Worm (Caenorhabditis elegans): ENCODE measurements around the gene str-5.
"Not testable (repeated sequence)": the region's sequence is repeated elsewhere in the genome, so short reads cannot be mapped to it uniquely, and the experiment has no call there.

str-5 gene

ce11 chrV:15748343-15748742, 4.7 kb upstream of the str-5 start, which contains the start of gene T23D5.8:
Gene T23D5.8 (minus strand): TSS chrV:15748443.
- not testable (repeated sequence) for TF ChIP-seq fos-1, ceh-82, R02D3.7 (tag; optimal IDR thresholded peaks at IDR 0.05)

ce11 chrV:15750130-15750529, 2.9 kb upstream of the str-5 start, which contains the start of gene str-6:
Gene str-6 (minus strand): TSS chrV:15750230.
- TF ChIP-seq aly-2 (tag; optimal IDR thresholded peaks at IDR 0.05): no peak
- TF ChIP-seq elt-3 (tag; optimal IDR thresholded peaks at IDR 0.05): no peak
- TF ChIP-seq nhr-11 (tag; optimal IDR thresholded peaks at IDR 0.05): no peak
- TF ChIP-seq ceh-82 (tag; optimal IDR thresholded peaks at IDR 0.05): no peak
- no peak for TF ChIP-seq alr-1 (tag; optimal IDR thresholded peaks at IDR 0.05)
- TF ChIP-seq lin-39 (tag; optimal IDR thresholded peaks at IDR 0.05): no peak
- TF ChIP-seq nhr-6 (tag; optimal IDR thresholded peaks at IDR 0.05): no peak
- no peak for TF ChIP-seq nhr-237 (tag; optimal IDR thresholded peaks at IDR 0.05)
- TF ChIP-seq peb-1 (tag; optimal IDR thresholded peaks at IDR 0.05): no peak
- TF ChIP-seq nhr-10 (tag; optimal IDR thresholded peaks at IDR 0.05): no peak
- no peak for TF ChIP-seq ZK546.5 (tag; optimal IDR thresholded peaks at IDR 0.05)
- TF ChIP-seq nhr-129 (tag; optimal IDR thresholded peaks at IDR 0.05): no peak
- TF ChIP-seq mab-5 (tag; optimal IDR thresholded peaks at IDR 0.05): no peak
- TF ChIP-seq Y55F3AM.14 (GFP tag; optimal IDR thresholded peaks at IDR 0.05): no peak

DNA sequence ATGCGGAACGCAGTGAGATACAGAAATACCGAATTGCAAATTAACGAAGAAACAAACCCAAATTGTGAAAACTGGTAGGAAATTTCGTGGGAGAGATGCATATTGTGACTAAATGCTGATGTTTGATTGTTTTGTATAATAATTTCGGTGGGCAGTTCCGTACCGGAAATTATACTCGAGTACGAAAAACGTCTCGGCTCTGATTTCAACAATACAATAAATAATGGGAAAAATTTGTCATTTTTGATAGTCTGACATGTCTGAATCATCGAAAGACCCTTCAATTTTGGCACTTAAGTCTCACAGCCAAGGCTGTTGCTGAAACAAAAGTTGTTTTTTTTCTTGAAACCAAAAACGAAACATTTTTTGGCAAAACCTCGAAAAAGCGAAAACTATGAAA, 992 bp upstream of the str-5 start, which contains the start of gene str-43:
Gene str-43, minus strand, starts transcription at position 101 of the 400 bp plus-strand sequence.
- TF ChIP-seq nhr-23 (tag; optimal IDR thresholded peaks at IDR 0.05) (no peak), ZK546.5 (tag; optimal IDR thresholded peaks at IDR 0.05) (no peak), nhr-6 (tag; optimal IDR thresholded peaks at IDR 0.05) (no peak), nhr-129 (tag; optimal IDR thresholded peaks at IDR 0.05) (no peak), elt-3 (tag; optimal IDR thresholded peaks at IDR 0.05) (no peak), ztf-11 (tag; optimal IDR thresholded peaks at IDR 0.05) (no peak), skn-1 (tag; optimal IDR thresholded peaks at IDR 0.05) (no peak), Y55F3AM.14 (GFP tag; optimal IDR thresholded peaks at IDR 0.05) (no peak), elt-1 (tag; optimal IDR thresholded peaks at IDR 0.05) (no peak), F13H6.1 (tag; optimal IDR thresholded peaks at IDR 0.05) (no peak), nhr-12 (tag; optimal IDR thresholded peaks at IDR 0.05) (no peak), nhr-237 (tag; optimal IDR thresholded peaks at IDR 0.05) (no peak), alr-1 (tag; optimal IDR thresholded peaks at IDR 0.05) (no peak)

DNA sequence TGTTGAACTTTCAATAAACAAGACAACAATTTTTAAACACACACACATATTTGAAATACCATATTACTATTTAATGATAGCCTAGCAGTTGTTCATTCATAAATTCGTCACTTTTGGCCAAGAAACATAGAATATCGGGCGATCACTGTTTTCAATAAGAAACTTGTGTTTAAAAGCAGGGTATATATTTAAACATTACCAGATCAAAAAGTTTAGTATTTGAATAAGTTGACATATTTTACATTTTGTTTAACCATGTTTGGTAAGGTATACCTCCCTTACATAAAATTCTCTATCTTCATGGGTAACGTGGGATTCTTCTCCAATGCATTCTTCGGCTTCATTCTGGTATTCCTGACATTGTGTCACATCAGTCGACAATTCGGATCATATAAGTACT, 1.7 kb downstream of the str-5 start, which contains the start of gene str-8:
Gene str-8, plus strand, starts transcription at position 301 of the 400 bp plus-strand sequence.
- TF ChIP-seq fos-1 (tag; optimal IDR thresholded peaks at IDR 0.05); nhr-21 (tag; optimal IDR thresholded peaks at IDR 0.05); Y55F3AM.14 (GFP tag; optimal IDR thresholded peaks at IDR 0.05): not testable (repeated sequence)

- TF ChIP-seq nhr-23 (tag; optimal IDR thresholded peaks at IDR 0.05): no peak
- TF ChIP-seq Y55F3AM.14 (GFP tag; optimal IDR thresholded peaks at IDR 0.05): no peak
- no peak for TF ChIP-seq lsy-2 (tag; optimal IDR thresholded peaks at IDR 0.05)
- TF ChIP-seq zag-1 (tag; optimal IDR thresholded peaks at IDR 0.05): no peak
- TF ChIP-seq ceh-82 (tag; optimal IDR thresholded peaks at IDR 0.05): no peak
- TF ChIP-seq lin-13 (GFP tag; optimal IDR thresholded peaks at IDR 0.05): no peak
- no peak for TF ChIP-seq aly-2 (tag; optimal IDR thresholded peaks at IDR 0.05)
- TF ChIP-seq nhr-10 (tag; optimal IDR thresholded peaks at IDR 0.05): no peak
- no peak for TF ChIP-seq unc-62 (GFP tag; optimal IDR thresholded peaks at IDR 0.05)
- TF ChIP-seq snpc-4 (tag; optimal IDR thresholded peaks at IDR 0.05): no peak
Measured at ce11 chrV:15757645-15758044, 4.6 kb downstream of the str-5 start.

DNA sequence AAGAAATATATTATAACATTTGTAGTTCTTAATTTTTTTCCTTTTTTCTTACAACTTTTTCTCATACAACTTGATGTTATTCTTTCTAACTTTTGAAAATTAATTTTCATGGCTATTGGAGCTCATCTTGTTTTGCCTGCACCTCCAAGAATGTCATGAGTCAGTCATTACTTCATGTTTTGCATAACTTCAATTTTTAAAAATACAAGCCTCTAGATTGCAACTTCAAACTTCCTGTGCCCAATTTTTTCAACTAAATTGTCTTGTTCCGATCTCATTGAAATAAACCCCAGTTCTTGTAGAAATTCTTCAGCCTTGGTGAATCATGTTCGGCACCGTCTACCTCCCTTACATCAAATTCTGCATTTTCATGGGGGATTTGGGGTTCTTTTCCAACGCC, 5.4 kb downstream of the str-5 start, which contains the start of gene str-9:
Gene str-9, plus strand, starts transcription at position 301 of the 400 bp plus-strand sequence.
- no peak for TF ChIP-seq nhr-23 (tag; optimal IDR thresholded peaks at IDR 0.05)
- TF ChIP-seq F13H6.1 (tag; optimal IDR thresholded peaks at IDR 0.05): no peak
- TF ChIP-seq mdl-1 (tag; optimal IDR thresholded peaks at IDR 0.05): no peak
- no peak for TF ChIP-seq sma-9 (GFP tag; optimal IDR thresholded peaks at IDR 0.05)
- no peak for TF ChIP-seq sma-9 (tag; optimal IDR thresholded peaks at IDR 0.05)
- TF ChIP-seq sem-4 (tag; optimal IDR thresholded peaks at IDR 0.05): no peak
- no peak for TF ChIP-seq alr-1 (tag; optimal IDR thresholded peaks at IDR 0.05)
- TF ChIP-seq lin-13 (GFP tag; optimal IDR thresholded peaks at IDR 0.05): no peak
- TF ChIP-seq R02D3.7 (tag; optimal IDR thresholded peaks at IDR 0.05): no peak
- TF ChIP-seq nhr-25 (tag; optimal IDR thresholded peaks at IDR 0.05): no peak
- TF ChIP-seq nhr-21 (tag; optimal IDR thresholded peaks at IDR 0.05): no peak
- TF ChIP-seq unc-55 (GFP tag; optimal IDR thresholded peaks at IDR 0.05): no peak
- no peak for TF ChIP-seq nhr-6 (tag; optimal IDR thresholded peaks at IDR 0.05)
- TF ChIP-seq ztf-1 (GFP tag; conservative IDR thresholded peaks at IDR 0.05): no peak
- no peak for TF ChIP-seq dmd-4 (tag; optimal IDR thresholded peaks at IDR 0.05)
- no peak for TF ChIP-seq nhr-237 (tag; optimal IDR thresholded peaks at IDR 0.05)
- TF ChIP-seq ztf-11 (tag; optimal IDR thresholded peaks at IDR 0.05): no peak
- TF ChIP-seq blmp-1 (tag; optimal IDR thresholded peaks at IDR 0.05; ENCODE audit: insufficient read depth): no peak
- TF ChIP-seq lin-39 (tag; optimal IDR thresholded peaks at IDR 0.05): no peak
- no peak for TF ChIP-seq zag-1 (tag; optimal IDR thresholded peaks at IDR 0.05)

Data from whole organism, L2 larva.